Worm (Caenorhabditis elegans): ENCODE data around the gene R11H6.2.

Gene R11H6.2

ce11 chrV:14638075-14638474 lies 40.3 kb downstream of the R11H6.2 start:
- no peak for TF ChIP-seq nhr-41 (GFP tag; IDR thresholded peaks at IDR 0.05)
- no peak for TF ChIP-seq spr-1 (tag; optimal IDR thresholded peaks at IDR 0.05)
- no peak for TF ChIP-seq lin-39 (tag; optimal IDR thresholded peaks at IDR 0.05)
- TF ChIP-seq zip-2 (tag; optimal IDR thresholded peaks at IDR 0.05): no peak
- TF ChIP-seq F49E8.2 (tag; optimal IDR thresholded peaks at IDR 0.05; ENCODE audit: borderline replicate concordance): no peak
- no peak for TF ChIP-seq unc-62 (GFP tag; optimal IDR thresholded peaks at IDR 0.05 in 1 of 2)
- no peak for TF ChIP-seq unc-62 (tag; optimal IDR thresholded peaks at IDR 0.05)
- no peak for TF ChIP-seq arid-1 (GFP tag; conservative IDR thresholded peaks at IDR 0.05)
- no peak for TF ChIP-seq ceh-44 (GFP tag; IDR thresholded peaks at IDR 0.05)
- TF ChIP-seq ces-1 (GFP tag; optimal IDR thresholded peaks at IDR 0.05): no peak
- TF ChIP-seq F10B5.3 (tag; optimal IDR thresholded peaks at IDR 0.05): no peak
- no peak for TF ChIP-seq ctbp-1 (GFP tag; IDR thresholded peaks at IDR 0.05)
- TF ChIP-seq daf-16 (GFP tag; optimal IDR thresholded peaks at IDR 0.05): no peak
- no peak for TF ChIP-seq daf-16 (tag; optimal IDR thresholded peaks at IDR 0.05)
- no peak for TF ChIP-seq hlh-30 (tag; optimal IDR thresholded peaks at IDR 0.05; ENCODE audit: insufficient read depth)
- TF ChIP-seq ztf-7 (tag; optimal IDR thresholded peaks at IDR 0.05): no peak

ce11 chrV:14640071-14640470 lies 42.3 kb downstream of the R11H6.2 start, which contains the start of gene F43D2.7:
Gene F43D2.7, minus strand, starts transcription at chrV:14640171.
- TF ChIP-seq dmd-8 (GFP tag; IDR thresholded peaks at IDR 0.05) (no peak), saeg-2 (GFP tag; IDR thresholded peaks at IDR 0.05) (no peak), lin-1 (GFP tag; IDR thresholded peaks at IDR 0.05) (no peak), tag-97 (GFP tag; IDR thresholded peaks at IDR 0.05) (no peak), madf-5 (GFP tag; IDR thresholded peaks at IDR 0.05) (no peak), D1046.2 (GFP tag; IDR thresholded peaks at IDR 0.05) (no peak), duxl-1 (tag; optimal IDR thresholded peaks at IDR 0.05; ENCODE audit: poor library complexity) (no peak)

- TF ChIP-seq fkh-10 (GFP tag; optimal IDR thresholded peaks at IDR 0.05): no peak
- no peak for TF ChIP-seq F49E8.2 (tag; optimal IDR thresholded peaks at IDR 0.05; ENCODE audit: borderline replicate concordance)
- no peak for TF ChIP-seq daf-16 (GFP tag; optimal IDR thresholded peaks at IDR 0.05)
- TF ChIP-seq daf-16 (tag; optimal IDR thresholded peaks at IDR 0.05): peak; percentile 90
- peak; percentile 48 for TF ChIP-seq nhr-77 (tag; optimal IDR thresholded peaks at IDR 0.05)
- TF ChIP-seq nhr-6 (tag; optimal IDR thresholded peaks at IDR 0.05): peak; percentile 38
- no peak for TF ChIP-seq ZK546.5 (tag; optimal IDR thresholded peaks at IDR 0.05)
- peak; percentile 75 for TF ChIP-seq nhr-28 (tag; optimal IDR thresholded peaks at IDR 0.05)
- TF ChIP-seq pqm-1 (tag; optimal IDR thresholded peaks at IDR 0.05): peak; percentile 65
- peak in 1 of 2 experiments; percentile 33 for TF ChIP-seq unc-62 (GFP tag; optimal IDR thresholded peaks at IDR 0.05 in 1 of 2)
- no peak for TF ChIP-seq unc-62 (tag; optimal IDR thresholded peaks at IDR 0.05)
- peak; percentile 34 for TF ChIP-seq hlh-30 (tag; optimal IDR thresholded peaks at IDR 0.05; ENCODE audit: insufficient read depth)
- peak; percentile 47 for TF ChIP-seq dve-1 (tag; optimal IDR thresholded peaks at IDR 0.05; ENCODE audit: insufficient read depth)
- TF ChIP-seq dmd-6 (GFP tag; IDR thresholded peaks at IDR 0.05): peak; percentile 66
- peak; percentile 6 for TF ChIP-seq mes-2 (tag; optimal IDR thresholded peaks at IDR 0.05; ENCODE audit: poor library complexity, severe bottlenecking)
- peak; percentile 78 for TF ChIP-seq hlh-11 (tag; optimal IDR thresholded peaks at IDR 0.05)
- TF ChIP-seq sdz-12 (GFP tag; optimal IDR thresholded peaks at IDR 0.05): no peak
- no peak for TF ChIP-seq hmg-1.1 (GFP tag; IDR thresholded peaks at IDR 0.05)
These were observed 43.0 kb downstream of the R11H6.2 start, which contains the start of gene C54G10.1 for ce11 chrV:14640769-14641168. Gene C54G10.1, plus strand, starts transcription at chrV:14641101.

- TF ChIP-seq unc-62 (GFP tag; optimal IDR thresholded peaks at IDR 0.05 in 1 of 2) (peak in 1 of 2 experiments; percentile 87), unc-62 (tag; optimal IDR thresholded peaks at IDR 0.05) (no peak), mdt-29 (GFP tag; IDR thresholded peaks at IDR 0.05) (no peak), lin-38 (GFP tag; IDR thresholded peaks at IDR 0.05) (0 out of 2 replicates have a peak, but pooled peaks have one; percentile 16)
These were observed 44.2 kb downstream of the R11H6.2 start for ce11 chrV:14642016-14642415.

Data from whole organism, L4 larva.